Worm (Caenorhabditis elegans): Measurements from ENCODE around the gene pqn-15.

The pqn-15 gene

DNA sequence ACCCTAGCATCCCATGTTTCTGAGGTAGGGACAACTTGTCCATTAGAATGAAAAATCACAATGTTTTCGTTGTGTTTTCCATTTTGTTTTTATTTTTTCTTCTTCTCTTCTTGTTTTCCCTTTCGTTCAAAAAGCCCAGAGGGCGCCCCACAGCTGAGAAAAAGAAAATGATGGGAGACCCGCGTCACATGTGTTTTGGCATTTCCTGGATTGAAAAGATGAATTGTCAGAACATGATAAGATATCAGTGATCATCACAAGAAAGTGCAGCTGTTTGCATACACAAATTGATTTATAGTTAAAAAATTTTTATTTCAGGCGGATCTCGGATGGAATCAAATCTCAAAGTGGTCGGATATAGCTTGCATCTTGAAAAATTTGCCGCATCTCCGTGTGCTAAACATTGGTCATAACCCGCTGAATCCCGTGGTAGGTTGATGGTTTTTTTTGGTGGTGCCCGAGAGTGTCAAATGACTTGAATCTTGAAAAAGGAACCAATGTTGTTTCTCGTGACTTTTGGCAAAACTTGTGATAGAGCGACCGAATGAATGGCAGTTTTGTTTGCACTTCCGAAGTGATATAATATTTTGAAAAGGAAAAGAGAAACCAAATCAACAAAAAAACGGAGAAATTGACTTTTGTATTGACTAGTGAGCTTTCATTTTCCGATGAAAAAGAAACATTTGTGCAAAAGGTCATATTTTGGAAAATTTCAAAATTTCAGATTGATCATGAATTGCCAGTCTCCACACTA lies 40.4 kb downstream of the pqn-15 start:
- TF ChIP-seq attf-5 (GFP tag; optimal IDR thresholded peaks at IDR 0.05): peak; percentile 21
- TF ChIP-seq madf-8 (GFP tag; conservative IDR thresholded peaks at IDR 0.05): no peak
- no peak for TF ChIP-seq akir-1 (GFP tag; optimal IDR thresholded peaks at IDR 0.05)
- TF ChIP-seq pha-4 (tag; optimal IDR thresholded peaks at IDR 0.05): peak; percentile 17
- no peak for TF ChIP-seq ets-4 (GFP tag; optimal IDR thresholded peaks at IDR 0.05)
- TF ChIP-seq cebp-1 (GFP tag; IDR thresholded peaks at IDR 0.05): no peak
- TF ChIP-seq cebp-1 (tag; optimal IDR thresholded peaks at IDR 0.05): peak; percentile 47
- no peak for TF ChIP-seq nhr-80 (tag; optimal IDR thresholded peaks at IDR 0.05)
- TF ChIP-seq gei-17 (GFP tag; optimal IDR thresholded peaks at IDR 0.05): no peak
- TF ChIP-seq dox-1 (GFP tag; IDR thresholded peaks at IDR 0.05): 0 out of 2 replicates have a peak, but pooled peaks have one; percentile 4
- 0 out of 2 replicates have a peak, but pooled peaks have one; percentile 29 for TF ChIP-seq let-526 (GFP tag; IDR thresholded peaks at IDR 0.05)
- TF ChIP-seq K11D2.4 (GFP tag; IDR thresholded peaks at IDR 0.05): 0 out of 2 replicates have a peak, but pooled peaks have one; percentile 36

DNA sequence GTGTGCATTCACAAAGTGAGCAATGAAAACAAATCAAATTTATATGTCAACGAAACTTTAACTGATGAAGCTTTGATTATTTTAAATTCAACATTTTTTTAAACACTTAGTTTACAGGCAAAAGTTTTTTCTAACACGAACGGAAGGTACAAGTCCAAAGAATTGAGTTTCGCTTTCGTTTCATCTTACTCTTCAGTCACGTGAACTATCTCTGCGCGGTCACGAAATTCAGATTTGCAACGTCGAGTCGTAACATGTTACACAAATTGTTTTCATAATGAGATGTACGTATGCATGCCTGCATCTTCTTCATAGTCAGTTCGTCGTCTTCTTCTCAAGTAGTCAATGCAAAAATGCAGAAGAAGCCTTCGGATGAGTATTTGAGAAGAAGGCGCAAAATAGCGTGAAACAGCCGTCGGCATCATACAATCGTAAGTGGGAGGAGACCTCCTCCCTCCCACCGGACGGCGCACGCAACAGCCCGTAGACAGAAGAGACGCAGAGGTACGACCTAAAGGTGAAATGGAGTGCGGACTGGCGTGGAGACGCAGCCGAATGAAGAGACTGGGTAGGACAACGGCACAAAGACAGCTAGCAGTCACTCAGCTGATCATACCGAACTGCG lies 41.4 kb downstream of the pqn-15 start, which contains the start of gene coel-1:
coel-1 (plus strand) TSS at position 381 of the 625 bp plus-strand sequence.
- TF ChIP-seq Y95B8A.8 (GFP tag; IDR thresholded peaks at IDR 0.05): no peak
- TF ChIP-seq him-1 (tag; optimal IDR thresholded peaks at IDR 0.05): no peak
- no peak for TF ChIP-seq fkh-3 (tag; optimal IDR thresholded peaks at IDR 0.05)
- TF ChIP-seq unc-62 (GFP tag; optimal IDR thresholded peaks at IDR 0.05): no peak
- TF ChIP-seq zim-3 (tag; optimal IDR thresholded peaks at IDR 0.05): no peak
- no peak for TF ChIP-seq attf-6 (GFP tag; IDR thresholded peaks at IDR 0.05)
- no peak for TF ChIP-seq nhr-179 (tag; optimal IDR thresholded peaks at IDR 0.05)
- no peak for TF ChIP-seq snpc-4 (GFP tag; optimal IDR thresholded peaks at IDR 0.05)
- no peak for TF ChIP-seq snpc-4 (tag; optimal IDR thresholded peaks at IDR 0.05)
- no peak for TF ChIP-seq let-607 (tag; optimal IDR thresholded peaks at IDR 0.05)
- no peak for TF ChIP-seq madf-6 (GFP tag; IDR thresholded peaks at IDR 0.05)
- no peak for TF ChIP-seq lir-1 (GFP tag; conservative IDR thresholded peaks at IDR 0.05)
- no peak for TF ChIP-seq ztf-22 (GFP tag; optimal IDR thresholded peaks at IDR 0.05)
- no peak for TF ChIP-seq ztf-25 (GFP tag; IDR thresholded peaks at IDR 0.05)
- no peak for TF ChIP-seq athp-1 (tag; optimal IDR thresholded peaks at IDR 0.05)
- no peak for TF ChIP-seq ztf-28 (GFP tag; IDR thresholded peaks at IDR 0.05)
- TF ChIP-seq rpc-1 (optimal IDR thresholded peaks at IDR 0.05): no peak
- TF ChIP-seq rpc-1 (tag; optimal IDR thresholded peaks at IDR 0.05): no peak
- TF ChIP-seq ceh-91 (GFP tag; IDR thresholded peaks at IDR 0.05): no peak
- TF ChIP-seq F10E7.11 (tag; optimal IDR thresholded peaks at IDR 0.05): no peak
- TF ChIP-seq K11D2.4 (GFP tag; IDR thresholded peaks at IDR 0.05): peak; percentile 50; the same call in 1 of the 2 replicates
- TF ChIP-seq egl-18 (GFP tag; IDR thresholded peaks at IDR 0.05): no peak
- peak; percentile 35 for TF ChIP-seq lin-40 (tag; optimal IDR thresholded peaks at IDR 0.05)
- TF ChIP-seq dpff-1 (tag; optimal IDR thresholded peaks at IDR 0.05): no peak
- no peak for TF ChIP-seq tbx-9 (tag; optimal IDR thresholded peaks at IDR 0.05; ENCODE audit: borderline replicate concordance)
- TF ChIP-seq snpc-3.4 (tag; optimal IDR thresholded peaks at IDR 0.05): no peak
- no peak for TF ChIP-seq nhr-27 (tag; optimal IDR thresholded peaks at IDR 0.05)
- TF ChIP-seq B0336.3 (GFP tag; IDR thresholded peaks at IDR 0.05): no peak
- no peak for TF ChIP-seq mes-4 (tag; optimal IDR thresholded peaks at IDR 0.05)
- TF ChIP-seq egl-44 (GFP tag; IDR thresholded peaks at IDR 0.05): no peak
- TF ChIP-seq Y53G8AR.9 (GFP tag; conservative IDR thresholded peaks at IDR 0.05): no peak
- TF ChIP-seq F52B5.7 (tag; optimal IDR thresholded peaks at IDR 0.05): no peak
- no peak for TF ChIP-seq C06A6.2 (GFP tag; conservative IDR thresholded peaks at IDR 0.05)
- no peak for TF ChIP-seq rec-8 (tag; optimal IDR thresholded peaks at IDR 0.05)
- no peak for TF ChIP-seq lin-54 (GFP tag; optimal IDR thresholded peaks at IDR 0.05)
- TF ChIP-seq repo-1 (tag; optimal IDR thresholded peaks at IDR 0.05): no peak
